Fruit fly (Drosophila melanogaster): ENCODE results near the gene Osi10b.

The Osi10b gene

DNA sequence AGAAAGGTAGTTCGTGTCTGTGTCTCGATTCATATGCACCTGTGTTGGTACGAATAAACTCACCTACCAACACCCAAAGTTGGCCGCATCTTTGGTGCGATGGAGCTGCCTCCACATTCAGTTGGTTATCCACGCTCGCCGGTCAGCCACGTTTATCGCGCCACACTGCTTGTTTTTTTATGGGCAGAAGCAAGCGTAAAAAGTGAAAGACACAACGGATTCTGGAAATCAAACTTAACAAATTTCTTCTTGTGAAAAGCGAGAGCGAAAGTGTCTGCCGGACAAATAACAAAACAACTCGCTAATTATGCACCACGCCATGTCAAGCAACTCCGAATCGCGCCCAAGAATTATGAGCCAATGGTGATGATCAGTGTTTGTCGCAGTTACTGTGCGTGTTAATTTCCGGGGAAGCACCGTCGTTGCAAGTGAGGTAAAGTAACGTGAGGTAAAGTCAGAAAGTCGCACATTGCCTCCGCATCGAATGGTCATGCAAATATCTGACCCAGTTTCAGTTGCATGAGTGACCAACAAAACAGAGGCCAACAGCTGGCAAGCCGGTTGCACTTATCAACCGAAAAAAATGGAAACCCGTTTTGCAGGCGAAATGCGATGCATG lies 45.8 kb downstream of the Osi10b start, which contains the start of gene Osi17:
Gene Osi17 (plus strand): TSS at position 132 of the 619 bp plus-strand sequence.
- TF ChIP-seq CG1620 (GFP tag; optimal IDR thresholded peaks at IDR 0.05) (no peak), CG7101 (tag; optimal IDR thresholded peaks at IDR 0.05) (no peak), bab1 (GFP tag; optimal IDR thresholded peaks at IDR 0.05) (no peak), CG7045 (GFP tag; optimal IDR thresholded peaks at IDR 0.05) (no peak), tj (GFP tag; optimal IDR thresholded peaks at IDR 0.05) (no peak), Hr96 (GFP tag; optimal IDR thresholded peaks at IDR 0.05) (no peak), CG33017 (tag; optimal IDR thresholded peaks at IDR 0.05) (no peak), CG5204 (GFP tag; optimal IDR thresholded peaks at IDR 0.05) (no peak), Mnt (GFP tag; optimal IDR thresholded peaks at IDR 0.05) (no peak), cnc (optimal IDR thresholded peaks at IDR 0.05) (no peak), toe (GFP tag; optimal IDR thresholded peaks at IDR 0.05) (no peak), kay (GFP tag; ENCODE audit: borderline replicate concordance) (no peak), CG12768 (GFP tag; optimal IDR thresholded peaks at IDR 0.05) (no peak), Clk (GFP tag; optimal IDR thresholded peaks at IDR 0.05) (no peak), CG14711 (tag; optimal IDR thresholded peaks at IDR 0.05) (no peak), CG11617 (GFP tag; optimal IDR thresholded peaks at IDR 0.05) (no peak), ovo (GFP tag; optimal IDR thresholded peaks at IDR 0.05) (no peak), cic (GFP tag; optimal IDR thresholded peaks at IDR 0.05) (no peak), Crg-1 (GFP tag; optimal IDR thresholded peaks at IDR 0.05) (no peak)

DNA sequence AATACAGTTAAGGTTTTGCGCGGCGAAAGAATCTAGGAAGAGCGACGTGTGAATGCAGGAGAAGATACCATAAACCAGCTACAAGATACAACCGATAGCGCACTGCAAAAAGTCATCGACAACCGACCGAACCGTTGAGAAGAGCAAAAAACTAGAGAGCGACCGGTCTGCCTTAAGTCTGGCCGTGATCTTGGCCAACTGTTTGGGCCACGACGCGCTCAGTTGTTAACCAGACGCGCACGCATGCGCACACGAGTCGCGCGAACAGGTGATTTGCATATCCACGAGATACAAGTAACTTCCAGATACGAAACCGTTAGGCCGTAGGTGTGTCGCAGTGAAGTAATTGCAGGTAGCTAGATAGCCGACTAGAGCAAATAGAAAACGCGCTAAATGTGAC lies 49.1 kb downstream of the Osi10b start:
- TF ChIP-seq CG7045 (GFP tag; optimal IDR thresholded peaks at IDR 0.05) (no peak), pad (GFP tag; optimal IDR thresholded peaks at IDR 0.05) (no peak), kay (GFP tag; ENCODE audit: borderline replicate concordance) (no peak), CG14711 (tag; optimal IDR thresholded peaks at IDR 0.05) (no peak), Clk (GFP tag; optimal IDR thresholded peaks at IDR 0.05) (no peak), CG5204 (GFP tag; optimal IDR thresholded peaks at IDR 0.05) (no peak), bab1 (GFP tag; optimal IDR thresholded peaks at IDR 0.05) (no peak), ovo (GFP tag; optimal IDR thresholded peaks at IDR 0.05) (no peak), Mnt (GFP tag; optimal IDR thresholded peaks at IDR 0.05) (no peak), cic (GFP tag; optimal IDR thresholded peaks at IDR 0.05) (no peak), CG11617 (GFP tag; optimal IDR thresholded peaks at IDR 0.05) (no peak), CG12768 (GFP tag; optimal IDR thresholded peaks at IDR 0.05) (no peak)
